Worm (Caenorhabditis elegans) whole organism, late embryonic: Measurements from ENCODE around the gene dib-1.

Source experiments
- C08G9.2 ChIP-seq: sonication (generic microtip); optimal IDR thresholded peaks from 2 replicates; lab custom pipeline; 2016; ENCODE audit warnings: mild to moderate bottlenecking, missing genetic modification characterization, moderate library complexity, missing compliant biosample characterization
- C38D4.7 ChIP-seq: fragments of 200-800 bp; sonication (Bioruptor generic); optimal IDR thresholded peaks from 2 replicates; lab custom pipeline; 2018; ENCODE audit warnings: mild to moderate bottlenecking, missing genetic modification characterization, moderate library complexity, missing compliant biosample characterization
- K09A11.1 ChIP-seq: sonication (generic microtip); optimal IDR thresholded peaks from 2 replicates; lab custom pipeline; 2017; ENCODE audit warnings: antibody characterized with exemption, mild to moderate bottlenecking, missing genetic modification characterization, missing compliant biosample characterization; ENCODE audit not compliant: insufficient read depth
- T23F11.4 ChIP-seq: fragments of 200-800 bp; sonication (Bioruptor generic); optimal IDR thresholded peaks from 2 replicates; lab custom pipeline; 2018; ENCODE audit warnings: mild to moderate bottlenecking, missing genetic modification characterization, missing compliant biosample characterization
- ahr-1 ChIP-seq: sonication (generic microtip); optimal IDR thresholded peaks from 2 replicates; lab custom pipeline; 2016; ENCODE audit warnings: missing genetic modification characterization, missing compliant biosample characterization
- ceh-14 ChIP-seq: sonication (generic microtip); optimal IDR thresholded peaks from 2 replicates; lab custom pipeline; 2016; ENCODE audit warnings: missing genotype, missing genetic modification characterization, missing compliant biosample characterization
- ceh-18 ChIP-seq: sonication (generic microtip); optimal IDR thresholded peaks from 2 replicates; lab custom pipeline; 2016; ENCODE audit warnings: missing genetic modification characterization, missing compliant biosample characterization
- ceh-19 ChIP-seq: fragments of 200-800 bp; sonication (Bioruptor generic); optimal IDR thresholded peaks from 2 replicates; lab custom pipeline; 2018; ENCODE audit warnings: mild to moderate bottlenecking, missing genetic modification characterization, missing compliant biosample characterization
- ceh-2 ChIP-seq: sonication (generic microtip); optimal IDR thresholded peaks from 2 replicates; lab custom pipeline; 2016; ENCODE audit warnings: missing genotype, missing genetic modification characterization, missing compliant biosample characterization
- ceh-22 ChIP-seq: sonication (generic microtip); optimal IDR thresholded peaks from 2 replicates; lab custom pipeline; 2017; ENCODE audit warnings: missing biosample characterization, missing genetic modification characterization
- ceh-24 ChIP-seq: sonication (generic microtip); optimal IDR thresholded peaks from 2 replicates; lab custom pipeline; 2016; ENCODE audit warnings: mild to moderate bottlenecking, missing genetic modification characterization, missing compliant biosample characterization
- ceh-30 ChIP-seq: fragments of 150-350 bp; optimal IDR thresholded peaks from 2 replicates; lab custom pipeline; 2014; ENCODE audit warnings: missing biosample characterization, missing genetic modification characterization
- ceh-31 ChIP-seq: sonication (generic microtip); optimal IDR thresholded peaks from 2 replicates; lab custom pipeline; 2016; ENCODE audit warnings: missing genetic modification characterization, missing compliant biosample characterization
- ceh-34 ChIP-seq: sonication (generic microtip); optimal IDR thresholded peaks from 2 replicates; lab custom pipeline; 2016; ENCODE audit warnings: mild to moderate bottlenecking, missing genetic modification characterization, missing compliant biosample characterization
- ceh-45 ChIP-seq: fragments of 200-800 bp; sonication (Bioruptor generic); IDR thresholded peaks from 2 replicates; pipeline ENCODE4 v1.3.6; 2022; ENCODE audit warnings: missing genetic modification reagents, missing genetic modification characterization, missing compliant biosample characterization
- ceh-48 ChIP-seq: sonication (generic microtip); optimal IDR thresholded peaks from 2 replicates; lab custom pipeline; 2016; ENCODE audit warnings: missing genetic modification characterization, inconsistent platforms, missing compliant biosample characterization
- ceh-6 ChIP-seq: fragments of 200-800 bp; sonication (Bioruptor generic); optimal IDR thresholded peaks from 2 replicates; lab custom pipeline; 2018; ENCODE audit warnings: mild to moderate bottlenecking, missing genetic modification characterization, missing compliant biosample characterization
- ceh-9 ChIP-seq: sonication (generic microtip); optimal IDR thresholded peaks from 2 replicates; lab custom pipeline; 2016; ENCODE audit warnings: mild to moderate bottlenecking, missing genetic modification characterization, inconsistent platforms, missing compliant biosample characterization
- che-1 ChIP-seq: sonication (generic microtip); optimal IDR thresholded peaks from 2 replicates; lab custom pipeline; 2016; ENCODE audit warnings: mild to moderate bottlenecking, missing genetic modification characterization, missing compliant biosample characterization
- dmd-4 ChIP-seq: sonication (generic microtip); optimal IDR thresholded peaks from 2 replicates; lab custom pipeline; 2016; ENCODE audit warnings: borderline replicate concordance, missing genetic modification characterization, missing compliant biosample characterization
- elt-4 ChIP-seq: sonication (generic microtip); optimal IDR thresholded peaks from 2 replicates; lab custom pipeline; 2016; ENCODE audit warnings: missing genetic modification characterization, missing compliant biosample characterization
- eyg-1 ChIP-seq: sonication (generic microtip); optimal IDR thresholded peaks from 2 replicates; lab custom pipeline; 2016; ENCODE audit warnings: missing genotype, missing genetic modification characterization, missing compliant biosample characterization
- fkh-10 ChIP-seq: fragments of 150-350 bp; optimal IDR thresholded peaks from 2 replicates; lab custom pipeline; 2014; ENCODE audit warnings: missing biosample characterization, missing genetic modification reagents, missing genetic modification characterization
- fkh-6 ChIP-seq: sonication (generic microtip); optimal IDR thresholded peaks from 2 replicates; lab custom pipeline; 2016; ENCODE audit warnings: missing genetic modification characterization, missing compliant biosample characterization
- gmeb-2 ChIP-seq: sonication (generic microtip); optimal IDR thresholded peaks from 2 replicates; lab custom pipeline; 2016; ENCODE audit warnings: missing genetic modification characterization, inconsistent platforms, missing compliant biosample characterization
- hlh-13 ChIP-seq: fragments of 200-800 bp; sonication (Bioruptor generic); optimal IDR thresholded peaks from 2 replicates; lab custom pipeline; 2018; ENCODE audit warnings: mild to moderate bottlenecking, missing genetic modification characterization, missing compliant biosample characterization
- hlh-15 ChIP-seq: sonication (generic microtip); optimal IDR thresholded peaks from 2 replicates; lab custom pipeline; 2016; ENCODE audit warnings: missing genetic modification characterization, missing compliant biosample characterization
- hlh-8 ChIP-seq: sonication (generic microtip); optimal IDR thresholded peaks from 2 replicates; lab custom pipeline; 2016; ENCODE audit warnings: missing genotype, missing genetic modification characterization, missing compliant biosample characterization
- lin-11 ChIP-seq: fragments of 200-800 bp; sonication (Bioruptor generic); optimal IDR thresholded peaks from 2 replicates; lab custom pipeline; 2018; ENCODE audit warnings: mild to moderate bottlenecking, missing genetic modification characterization, missing compliant biosample characterization
- mec-3 ChIP-seq: sonication (generic microtip); optimal IDR thresholded peaks from 2 replicates; lab custom pipeline; 2016; ENCODE audit warnings: borderline replicate concordance, missing genetic modification characterization, missing compliant biosample characterization
- npax-4 ChIP-seq: sonication (generic microtip); optimal IDR thresholded peaks from 2 replicates; lab custom pipeline; 2016; ENCODE audit warnings: missing genetic modification characterization, missing compliant biosample characterization
- odd-2 ChIP-seq: sonication (generic microtip); optimal IDR thresholded peaks from 2 replicates; lab custom pipeline; 2017; ENCODE audit warnings: antibody characterized with exemption, mild to moderate bottlenecking, missing genetic modification characterization, missing compliant biosample characterization
- pag-3 ChIP-seq: sonication (generic microtip); optimal IDR thresholded peaks from 2 replicates; lab custom pipeline; 2016; ENCODE audit warnings: missing compliant biosample characterization, missing genetic modification characterization, borderline replicate concordance
- pha-4 ChIP-seq: fragments of 150-350 bp; optimal IDR thresholded peaks from 2 replicates; lab custom pipeline; 2018; ENCODE audit warnings: missing biosample characterization, missing genetic modification reagents, missing genetic modification characterization
- pqm-1 ChIP-seq: sonication (generic microtip); optimal IDR thresholded peaks from 2 replicates; lab custom pipeline; 2016; ENCODE audit warnings: missing genetic modification characterization, missing compliant biosample characterization
- pros-1 ChIP-seq: fragments of 150-350 bp; optimal IDR thresholded peaks from 2 replicates; lab custom pipeline; 2014; ENCODE audit warnings: missing biosample characterization, missing genetic modification reagents, missing genetic modification characterization
- sox-2 ChIP-seq: fragments of 200-800 bp; sonication (Bioruptor generic); IDR thresholded peaks from 2 replicates; pipeline ENCODE4 v1.3.6; 2022; ENCODE audit warnings: missing genetic modification reagents, missing genetic modification characterization, missing compliant biosample characterization
- syd-9 ChIP-seq: sonication (generic microtip); optimal IDR thresholded peaks from 2 replicates; lab custom pipeline; 2016; ENCODE audit warnings: mild to moderate bottlenecking, missing genetic modification characterization, moderate library complexity, missing compliant biosample characterization
- tbx-7 ChIP-seq: sonication (generic microtip); optimal IDR thresholded peaks from 2 replicates; lab custom pipeline; 2016; ENCODE audit warnings: missing genotype, missing genetic modification characterization, missing compliant biosample characterization
- unc-42 ChIP-seq: sonication (generic microtip); optimal IDR thresholded peaks from 2 replicates; lab custom pipeline; 2016; ENCODE audit warnings: missing genotype, missing genetic modification characterization, missing compliant biosample characterization
- zip-5 ChIP-seq: sonication (generic microtip); optimal IDR thresholded peaks from 2 replicates; lab custom pipeline; 2016; ENCODE audit warnings: missing genetic modification characterization, missing compliant biosample characterization

dib-1 gene

ce11 chrIV:2846264-2846663 is 44.4 kb upstream of the dib-1 start, which contains the start of gene Y54G2A.40:
TSS of gene Y54G2A.40 (plus strand) at chrIV:2846476.
- TF ChIP-seq ceh-14 (tag; lab: Kevin White, UChicago) = no peak
- TF ChIP-seq odd-2 (tag; lab: Kevin White, UChicago) = no peak

ce11 chrIV:2849269-2849668 is 41.4 kb upstream of the dib-1 start:
- no peak for TF ChIP-seq pqm-1 (tag; lab: Kevin White, UChicago)
- no peak for TF ChIP-seq ceh-9 (tag; lab: Kevin White, UChicago)
- TF ChIP-seq C08G9.2 = no peak
- TF ChIP-seq ceh-19 = no peak
- no peak for TF ChIP-seq che-1 (tag; lab: Kevin White, UChicago)
- no peak for TF ChIP-seq pros-1 (tag; lab: Kevin White, UChicago)
- no peak for TF ChIP-seq npax-4 (tag; lab: Kevin White, UChicago)
- no peak for TF ChIP-seq pha-4 (tag; lab: Kevin White, UChicago)
- TF ChIP-seq C38D4.7 (GFP tag; lab: Kevin White, UChicago) = no peak
- TF ChIP-seq hlh-13 (GFP tag; lab: Kevin White, UChicago) = no peak
- TF ChIP-seq ceh-48 (tag; lab: Kevin White, UChicago) = no peak
- TF ChIP-seq dmd-4 (tag; lab: Kevin White, UChicago) = no peak

- no peak for TF ChIP-seq ceh-45
- no peak for TF ChIP-seq unc-42 (tag; lab: Kevin White, UChicago)
- no peak for TF ChIP-seq npax-4 (tag; lab: Kevin White, UChicago)
- no peak for TF ChIP-seq syd-9 (tag; lab: Kevin White, UChicago)
- TF ChIP-seq pros-1 (tag; lab: Kevin White, UChicago) = no peak
- TF ChIP-seq ceh-24 (tag; lab: Kevin White, UChicago) = no peak
- no peak for TF ChIP-seq ceh-31 (tag; lab: Kevin White, UChicago)
- TF ChIP-seq eyg-1 (tag; lab: Kevin White, UChicago) = no peak
- no peak for TF ChIP-seq fkh-6 (tag; lab: Kevin White, UChicago)
- TF ChIP-seq K09A11.1 (tag; lab: Kevin White, UChicago) = no peak
- TF ChIP-seq tbx-7 (tag; lab: Kevin White, UChicago) = no peak
- TF ChIP-seq ceh-6 (GFP tag; lab: Kevin White, UChicago) = no peak
- no peak for TF ChIP-seq T23F11.4 (GFP tag; lab: Kevin White, UChicago)
- TF ChIP-seq ceh-30 (tag; lab: Kevin White, UChicago) = no peak
- TF ChIP-seq lin-11 (tag; lab: Kevin White, UChicago) = no peak
- TF ChIP-seq gmeb-2 (tag; lab: Kevin White, UChicago) = no peak
- no peak for TF ChIP-seq zip-5 (tag; lab: Kevin White, UChicago)
- TF ChIP-seq sox-2 (GFP tag; lab: Robert Waterston, UW) = no peak
Measured at ce11 chrIV:2850586-2850985, 40.1 kb upstream of the dib-1 start, which contains the start of gene clec-85. TSS of gene clec-85 (plus strand) at chrIV:2850886.

- TF ChIP-seq ceh-22 (tag; lab: Kevin White, UChicago) = no peak
- TF ChIP-seq dmd-4 (tag; lab: Kevin White, UChicago) = no peak
- no peak for TF ChIP-seq C08G9.2
- no peak for TF ChIP-seq ceh-14 (tag; lab: Kevin White, UChicago)
- TF ChIP-seq ceh-18 (tag; lab: Kevin White, UChicago) = no peak
- TF ChIP-seq pag-3 = no peak
- TF ChIP-seq hlh-15 (tag; lab: Kevin White, UChicago) = no peak
- TF ChIP-seq elt-4 (tag; lab: Kevin White, UChicago) = no peak
- no peak for TF ChIP-seq ahr-1
- TF ChIP-seq ceh-34 (tag; lab: Kevin White, UChicago) = no peak
- TF ChIP-seq C38D4.7 (GFP tag; lab: Kevin White, UChicago) = no peak
- TF ChIP-seq hlh-8 (tag; lab: Kevin White, UChicago) = no peak
- TF ChIP-seq T23F11.4 (GFP tag; lab: Kevin White, UChicago) = no peak
- no peak for TF ChIP-seq mec-3 (tag; lab: Kevin White, UChicago)
- TF ChIP-seq fkh-10 (GFP tag; lab: Kevin White, UChicago) = no peak
- no peak for TF ChIP-seq odd-2 (tag; lab: Kevin White, UChicago)
- TF ChIP-seq ceh-2 (tag; lab: Kevin White, UChicago) = no peak
- TF ChIP-seq eyg-1 (tag; lab: Kevin White, UChicago) = no peak
- no peak for TF ChIP-seq pros-1 (tag; lab: Kevin White, UChicago)
Measured at ce11 chrIV:2851625-2852024, 39.1 kb upstream of the dib-1 start.
